Worm (Caenorhabditis elegans) whole organism, L1 larva: ENCODE results near the gene zipt-15.

Experiments
- fkh-10 ChIP-seq: sonication (generic microtip); optimal IDR thresholded peaks from 2 replicates; lab custom pipeline; 2017; ENCODE audit warnings: missing biosample characterization, missing genetic modification reagents, missing genetic modification characterization
- jun-1 ChIP-seq: fragments of 150-350 bp; optimal IDR thresholded peaks from 2 replicates; lab custom pipeline; 2014; ENCODE audit warnings: missing biosample characterization, missing genetic modification reagents, missing genetic modification characterization
- lin-35 ChIP-seq, 2 experiments: fragments of 150-350 bp; optimal IDR thresholded peaks; 2 replicates each; lab custom pipeline; 2014; ENCODE audit warnings: missing biosample characterization in 2 of 2, missing genetic modification characterization in 2 of 2, missing genetic modification reagents in 2 of 2
- nhr-11 ChIP-seq: fragments of 150-350 bp; optimal IDR thresholded peaks from 2 replicates; lab custom pipeline; 2014; ENCODE audit warnings: missing biosample characterization, missing genetic modification characterization
- nhr-12 ChIP-seq: sonication (generic microtip); optimal IDR thresholded peaks from 2 replicates; lab custom pipeline; 2017; ENCODE audit warnings: missing biosample characterization, missing genetic modification characterization
- nhr-28 ChIP-seq: fragments of 150-350 bp; optimal IDR thresholded peaks from 2 replicates; lab custom pipeline; 2014; ENCODE audit warnings: missing biosample characterization, missing genetic modification characterization
- nhr-76 ChIP-seq: sonication (generic microtip); optimal IDR thresholded peaks from 2 replicates; lab custom pipeline; 2017; ENCODE audit warnings: missing biosample characterization, missing genetic modification characterization
- pqm-1 ChIP-seq: sonication (generic microtip); optimal IDR thresholded peaks from 3 replicates; lab custom pipeline; 2017; ENCODE audit warnings: missing biosample characterization, missing genetic modification characterization
- swsn-7 ChIP-seq: sonication (generic microtip); optimal IDR thresholded peaks from 2 replicates; lab custom pipeline; 2016; ENCODE audit warnings: missing genetic modification characterization, missing compliant biosample characterization
- ztf-11 ChIP-seq, 2 experiments: sonication (generic microtip); optimal IDR thresholded peaks; 2 replicates each; lab custom pipeline; 2016 to 2017; ENCODE audit warnings: missing genetic modification characterization in 2 of 2, missing biosample characterization in 1 of 2, missing compliant biosample characterization in 1 of 2

DNA sequence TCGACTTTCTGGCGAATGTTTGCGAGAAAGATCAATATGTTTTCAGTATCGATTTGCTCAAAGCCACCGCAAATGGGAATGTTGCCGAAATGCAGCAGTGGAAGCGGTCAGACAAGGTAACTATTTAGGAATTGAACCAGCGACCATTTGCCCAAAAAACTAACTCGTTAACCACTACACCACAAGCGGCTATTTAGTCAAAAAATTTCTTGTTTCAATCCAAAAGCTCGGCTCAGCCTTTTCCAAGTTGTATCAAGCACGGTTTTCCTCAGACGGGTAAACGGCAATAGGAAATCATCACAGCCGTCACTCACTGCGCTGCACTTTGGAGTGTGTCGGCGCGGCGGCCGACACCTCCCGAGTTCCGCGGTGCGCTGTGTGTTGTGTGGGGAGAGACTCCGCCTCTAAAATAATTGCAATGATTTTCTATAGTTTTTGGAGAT is 42.1 kb upstream of the zipt-15 start:
- no peak for TF ChIP-seq nhr-28
- no peak for TF ChIP-seq pqm-1 (tag; lab: Kevin White, UChicago)
- TF ChIP-seq fkh-10 (GFP tag; lab: Kevin White, UChicago) = no peak
- peak; percentile 74 to 84 for TF ChIP-seq lin-35 (GFP tag; optimal IDR thresholded peaks at IDR 0.05; lab: Kevin White, UChicago)
- peak; percentile 86 for TF ChIP-seq swsn-7 (tag; lab: Kevin White, UChicago)
- peak; percentile 59 for TF ChIP-seq jun-1 (tag; lab: Kevin White, UChicago)
- peak; percentile 54 for TF ChIP-seq nhr-11 (tag; lab: Kevin White, UChicago)
- TF ChIP-seq nhr-12 (tag; lab: Kevin White, UChicago) = no peak
- TF ChIP-seq ztf-11 (tag; optimal IDR thresholded peaks at IDR 0.05; lab: Kevin White, UChicago) = peak in 1 of 2 experiments; percentile 44
- no peak for TF ChIP-seq nhr-76 (tag; lab: Kevin White, UChicago)
